Fruit fly (Drosophila melanogaster) whole organism: ENCODE results near the gene CG14245.

Source experiments
- EcR ChIP-seq, 2 experiments: fragments of >200 bp; optimal IDR thresholded peaks; 2 replicates each; lab custom pipeline; 2017; ENCODE audit warnings: missing biosample characterization in 2 of 2, missing genetic modification characterization in 2 of 2, missing genetic modification reagents in 2 of 2
- psq ChIP-seq: fragments of >200 bp; optimal IDR thresholded peaks from 2 replicates; lab custom pipeline; 2017

dm6 chr3R:26717295-26717694 lies 11.2 kb upstream of the CG14245 start, which contains the start of gene CG6425:
- TF ChIP-seq psq (lab: Kevin White, UChicago) = no peak
- TF ChIP-seq EcR (GFP tag; optimal IDR thresholded peaks at IDR 0.05; lab: Kevin White, UChicago) = no peak
